Fruit fly (Drosophila melanogaster) Kc167 (cell line): Measurements from ENCODE around the gene Ino80.

Experiments used
- Myc ChIP-seq: fragments of >200 bp; optimal IDR thresholded peaks from 2 replicates; lab custom pipeline; 2017; ENCODE audit warnings: missing external identifiers
- Sin3A ChIP-seq: fragments of >200 bp; optimal IDR thresholded peaks from 2 replicates; lab custom pipeline; 2018; ENCODE audit warnings: missing external identifiers
- h ChIP-seq: fragments of >200 bp; optimal IDR thresholded peaks from 3 replicates; lab custom pipeline; 2018; ENCODE audit warnings: missing external identifiers
- insv ChIP-seq: fragments of >200 bp; optimal IDR thresholded peaks from 3 replicates; lab custom pipeline; 2018; ENCODE audit warnings: missing external identifiers
- psq ChIP-seq: fragments of >200 bp; optimal IDR thresholded peaks from 2 replicates; lab custom pipeline; 2017; ENCODE audit warnings: missing external identifiers

dm6 chr3R:19350375-19350943 is 52.5 kb downstream of the Ino80 start:
- TF ChIP-seq Myc (lab: Kevin White, UChicago) (no peak), h (lab: Kevin White, UChicago) (no peak), psq (lab: Kevin White, UChicago) (no peak), insv (lab: Kevin White, UChicago) (no peak), Sin3A (lab: Kevin White, UChicago) (no peak)
